Worm (Caenorhabditis elegans) whole organism, L1 larva: Measurements from ENCODE around the gene srh-30.

Experiments
- C34B4.2 ChIP-seq: sonication (generic microtip); optimal IDR thresholded peaks from 2 replicates; lab custom pipeline; 2017; ENCODE audit warnings: mild to moderate bottlenecking, missing genetic modification characterization, missing compliant biosample characterization
- Y116A8C.19 ChIP-seq: sonication (generic microtip); optimal IDR thresholded peaks from 2 replicates; lab custom pipeline; 2016; ENCODE audit warnings: missing compliant biosample characterization, missing genetic modification characterization, borderline replicate concordance
- blmp-1 ChIP-seq: fragments of 150-350 bp; optimal IDR thresholded peaks from 2 replicates; lab custom pipeline; 2014; ENCODE audit warnings: missing biosample characterization, missing genetic modification characterization
- ceh-8 ChIP-seq: fragments of 200-800 bp; sonication (Bioruptor generic); optimal IDR thresholded peaks from 2 replicates; lab custom pipeline; 2018; ENCODE audit warnings: mild to moderate bottlenecking, missing genetic modification characterization, moderate library complexity, missing compliant biosample characterization
- ceh-88 ChIP-seq: fragments of 200-800 bp; sonication (Bioruptor generic); IDR thresholded peaks from 2 replicates; pipeline ENCODE4 v1.3.6; 2022; ENCODE audit warnings: missing genetic modification characterization, missing compliant biosample characterization
- ceh-90 ChIP-seq: sonication (generic microtip); optimal IDR thresholded peaks from 2 replicates; lab custom pipeline; 2016; ENCODE audit warnings: missing genetic modification characterization, missing compliant biosample characterization
- ces-1 ChIP-seq: fragments of 150-350 bp; optimal IDR thresholded peaks from 2 replicates; lab custom pipeline; 2014; ENCODE audit warnings: missing biosample characterization, missing genetic modification reagents, missing genetic modification characterization
- dpl-1 ChIP-seq, 3 experiments: fragments of 150-350 bp in 2 of 3; sonication (generic microtip) in 1 of 3; optimal IDR thresholded peaks; 2 replicates each; lab custom pipeline; 2014 to 2017; ENCODE audit warnings: missing biosample characterization in 3 of 3, missing genetic modification characterization in 3 of 3, missing genetic modification reagents in 3 of 3
- dsc-1 ChIP-seq: sonication (generic microtip); optimal IDR thresholded peaks from 2 replicates; lab custom pipeline; 2016; ENCODE audit warnings: mild to moderate bottlenecking, missing genetic modification characterization, missing compliant biosample characterization
- efl-1 ChIP-seq, 4 experiments: fragments of 150-350 bp; optimal IDR thresholded peaks in 3 of 4; peaks in 1 of 4; 1 replicate in 1 of 4; 2 replicates in 3 of 4; lab custom pipeline; 2014; ENCODE audit warnings: missing biosample characterization in 2 of 4, missing genetic modification characterization in 2 of 4, missing genetic modification reagents in 2 of 4
- efl-3 ChIP-seq: fragments of 200-800 bp; sonication (Bioruptor generic); optimal IDR thresholded peaks from 2 replicates; lab custom pipeline; 2018; ENCODE audit warnings: mild to moderate bottlenecking, missing genetic modification characterization, missing compliant biosample characterization
- egl-13 ChIP-seq: sonication (generic microtip); optimal IDR thresholded peaks from 2 replicates; lab custom pipeline; 2016; ENCODE audit warnings: missing genotype, missing genetic modification reagents, missing genetic modification characterization, missing compliant biosample characterization
- elt-2 ChIP-seq: sonication (generic microtip); optimal IDR thresholded peaks from 2 replicates; lab custom pipeline; 2016; ENCODE audit warnings: missing genetic modification characterization, mild to moderate bottlenecking, inconsistent platforms, missing compliant biosample characterization, missing genetic modification reagents
- fkh-4 ChIP-seq: sonication (generic microtip); optimal IDR thresholded peaks from 2 replicates; lab custom pipeline; 2016; ENCODE audit warnings: missing compliant biosample characterization, missing genetic modification characterization, borderline replicate concordance
- fkh-8 ChIP-seq: sonication (generic microtip); optimal IDR thresholded peaks from 2 replicates; lab custom pipeline; 2016; ENCODE audit warnings: mild to moderate bottlenecking, missing genetic modification characterization, missing compliant biosample characterization
- grh-1 ChIP-seq: fragments of 200-800 bp; sonication (Bioruptor generic); IDR thresholded peaks from 2 replicates; pipeline ENCODE4 v1.3.6; 2022; ENCODE audit warnings: missing genetic modification reagents, missing genetic modification characterization, missing compliant biosample characterization
- hlh-4 ChIP-seq: sonication (generic microtip); optimal IDR thresholded peaks from 2 replicates; lab custom pipeline; 2016; ENCODE audit warnings: mild to moderate bottlenecking, missing genetic modification characterization, missing compliant biosample characterization
- lin-15B ChIP-seq: fragments of 150-350 bp; sonication (generic microtip); optimal IDR thresholded peaks from 3 replicates; lab custom pipeline; 2014; ENCODE audit warnings: missing biosample characterization, missing genetic modification characterization
- lin-35 ChIP-seq, 2 experiments: fragments of 150-350 bp; optimal IDR thresholded peaks; 2 replicates each; lab custom pipeline; 2014; ENCODE audit warnings: missing biosample characterization in 2 of 2, missing genetic modification characterization in 2 of 2, missing genetic modification reagents in 2 of 2
- lir-3 ChIP-seq: sonication (generic microtip); optimal IDR thresholded peaks from 2 replicates; lab custom pipeline; 2016; ENCODE audit warnings: mild to moderate bottlenecking, missing genetic modification characterization, moderate library complexity, missing compliant biosample characterization; ENCODE audit not compliant: poor library complexity
- lsy-2 ChIP-seq, 2 experiments: fragments of 150-350 bp; optimal IDR thresholded peaks; 2 replicates each; lab custom pipeline; 2014; ENCODE audit warnings: missing biosample characterization in 2 of 2, missing genetic modification characterization in 2 of 2
- mef-2 ChIP-seq: fragments of 150-350 bp; optimal IDR thresholded peaks from 2 replicates; lab custom pipeline; 2014; ENCODE audit warnings: missing biosample characterization, missing genetic modification characterization
- nhr-237 ChIP-seq: fragments of 150-350 bp; optimal IDR thresholded peaks from 2 replicates; lab custom pipeline; 2014; ENCODE audit warnings: missing biosample characterization, missing genetic modification characterization
- nhr-28 ChIP-seq: fragments of 150-350 bp; optimal IDR thresholded peaks from 2 replicates; lab custom pipeline; 2014; ENCODE audit warnings: missing biosample characterization, missing genetic modification characterization
- nhr-76 ChIP-seq: sonication (generic microtip); optimal IDR thresholded peaks from 2 replicates; lab custom pipeline; 2017; ENCODE audit warnings: missing biosample characterization, missing genetic modification characterization
- nhr-85 ChIP-seq: sonication (generic microtip); peaks from one replicate; lab custom pipeline; 2016; ENCODE audit warnings: missing genetic modification characterization, inconsistent platforms, missing compliant biosample characterization
- pag-3 ChIP-seq: sonication (generic microtip); optimal IDR thresholded peaks from 2 replicates; lab custom pipeline; 2017; ENCODE audit warnings: missing genetic modification characterization, mild to moderate bottlenecking, missing compliant biosample characterization, antibody characterized with exemption, borderline replicate concordance; ENCODE audit not compliant: insufficient read depth
- pax-3 ChIP-seq: fragments of 200-800 bp; sonication (Bioruptor generic); optimal IDR thresholded peaks from 2 replicates; lab custom pipeline; 2018; ENCODE audit warnings: mild to moderate bottlenecking, missing genetic modification characterization, moderate library complexity, missing compliant biosample characterization
- pqm-1 ChIP-seq: sonication (generic microtip); optimal IDR thresholded peaks from 3 replicates; lab custom pipeline; 2017; ENCODE audit warnings: missing biosample characterization, missing genetic modification characterization
- snpc-4 ChIP-seq: fragments of 150-350 bp; optimal IDR thresholded peaks from 2 replicates; lab custom pipeline; 2014; ENCODE audit warnings: missing biosample characterization, missing genetic modification characterization
- sptf-1 ChIP-seq: fragments of 150-350 bp; optimal IDR thresholded peaks from 2 replicates; lab custom pipeline; 2014; ENCODE audit warnings: missing biosample characterization, missing genetic modification characterization
- sup-37 ChIP-seq: fragments of 200-800 bp; sonication (Bioruptor generic); optimal IDR thresholded peaks from 2 replicates; lab custom pipeline; 2018; ENCODE audit warnings: mild to moderate bottlenecking, missing genetic modification characterization, missing compliant biosample characterization
- tlp-1 ChIP-seq: fragments of 150-350 bp; optimal IDR thresholded peaks from 2 replicates; lab custom pipeline; 2014; ENCODE audit warnings: missing biosample characterization, missing genetic modification characterization
- xbp-1 ChIP-seq: sonication (generic microtip); optimal IDR thresholded peaks from 2 replicates; lab custom pipeline; 2016; ENCODE audit warnings: missing genetic modification characterization, missing compliant biosample characterization
- zip-4 ChIP-seq: fragments of 200-800 bp; sonication (Bioruptor generic); optimal IDR thresholded peaks from 2 replicates; lab custom pipeline; 2018; ENCODE audit warnings: mild to moderate bottlenecking, missing genetic modification characterization, moderate library complexity, missing compliant biosample characterization
- ztf-4 ChIP-seq: fragments of 150-350 bp; optimal IDR thresholded peaks from 2 replicates; lab custom pipeline; 2014; ENCODE audit warnings: missing biosample characterization, missing genetic modification characterization

Gene srh-30

ce11 chrV:6771645-6772044, at the start of gene srh-30:
Gene srh-30 (minus strand): TSS chrV:6771745.
- TF ChIP-seq pag-3 (tag; lab: Kevin White, UChicago) (no peak), elt-2 (tag; lab: Kevin White, UChicago) (no peak), C34B4.2 (no peak), ces-1 (GFP tag; lab: Kevin White, UChicago) (no peak), ceh-90 (no peak), dsc-1 (no peak), nhr-237 (no peak), dpl-1 (GFP tag; optimal IDR thresholded peaks at IDR 0.05; lab: Kevin White, UChicago) (no peak), snpc-4 (no peak), nhr-76 (no peak), xbp-1 (tag; lab: Kevin White, UChicago) (no peak), blmp-1 (tag; lab: Kevin White, UChicago) (no peak)

ce11 chrV:6819812-6820211, 48.3 kb upstream of the srh-30 start, which contains the start of gene dmsr-13:
Gene dmsr-13 (minus strand): TSS chrV:6819912.
- TF ChIP-seq ceh-8 (GFP tag; lab: Kevin White, UChicago) (no peak), nhr-28 (no peak), Y116A8C.19 (tag; lab: Kevin White, UChicago) (no peak), zip-4 (GFP tag; lab: Kevin White, UChicago) (no peak), ceh-88 (GFP tag; lab: Robert Waterston, UW) (no peak), lsy-2 (tag; optimal IDR thresholded peaks at IDR 0.05; lab: Kevin White, UChicago) (no peak), grh-1 (GFP tag; lab: Robert Waterston, UW) (no peak), mef-2 (tag; lab: Kevin White, UChicago) (no peak), lir-3 (tag; lab: Kevin White, UChicago) (no peak)

ce11 chrV:6817184-6817583, 45.6 kb upstream of the srh-30 start, which contains the start of gene dmsr-14:
Gene dmsr-14 (minus strand): TSS chrV:6817284.
- TF ChIP-seq dsc-1 = no peak
- TF ChIP-seq fkh-8 (tag; lab: Kevin White, UChicago) = peak; percentile 48
- TF ChIP-seq hlh-4 = peak; percentile 7
- TF ChIP-seq lin-35 (GFP tag; optimal IDR thresholded peaks at IDR 0.05; lab: Kevin White, UChicago) = no peak

- TF ChIP-seq fkh-4 (no peak), efl-1 (optimal IDR thresholded peaks at IDR 0.05; lab: Kevin White, UChicago) (no peak), efl-1 (GFP tag; optimal IDR thresholded peaks at IDR 0.05 in 1 of 2; lab: Kevin White, UChicago) (peak in 1 of 2 experiments; percentile 77)
Observed at ce11 chrV:6813862-6814261, 42.3 kb upstream of the srh-30 start.

ce11 chrV:6811863-6812262, 40.3 kb upstream of the srh-30 start:
- TF ChIP-seq fkh-4 = no peak
- TF ChIP-seq ztf-4 (tag; lab: Kevin White, UChicago) = no peak
- no peak for TF ChIP-seq nhr-85 (tag; lab: Kevin White, UChicago)
- no peak for TF ChIP-seq sup-37 (GFP tag; lab: Kevin White, UChicago)
- TF ChIP-seq pax-3 (tag; lab: Kevin White, UChicago) = no peak
- no peak for TF ChIP-seq pqm-1 (tag; lab: Kevin White, UChicago)
- no peak for TF ChIP-seq C34B4.2
- no peak for TF ChIP-seq sptf-1 (tag; lab: Kevin White, UChicago)
- no peak for TF ChIP-seq lin-15B (tag; lab: Kevin White, UChicago)
- no peak for TF ChIP-seq snpc-4
- TF ChIP-seq tlp-1 (tag; lab: Kevin White, UChicago) = peak; percentile 50
- no peak for TF ChIP-seq egl-13 (tag; lab: Kevin White, UChicago)
- no peak for TF ChIP-seq efl-3 (GFP tag; lab: Kevin White, UChicago)
- TF ChIP-seq elt-2 (tag; lab: Kevin White, UChicago) = peak; percentile 77
